Fruit fly (Drosophila melanogaster) whole organism: Measurements from ENCODE around the gene gammaTub37C.

ENCODE experiments used
- CG8478 ChIP-seq: fragments of >200 bp; optimal IDR thresholded peaks from 2 replicates; lab custom pipeline; 2018; ENCODE audit warnings: inconsistent platforms
- Dll ChIP-seq: fragments of >200 bp; optimal IDR thresholded peaks from 2 replicates; lab custom pipeline; 2017
- EcR ChIP-seq, 2 experiments: fragments of >200 bp; optimal IDR thresholded peaks; 2 replicates each; lab custom pipeline; 2017; ENCODE audit warnings: missing biosample characterization in 2 of 2, missing genetic modification characterization in 2 of 2, missing genetic modification reagents in 2 of 2
- pan ChIP-seq: fragments of >200 bp; optimal IDR thresholded peaks from 2 replicates; lab custom pipeline; 2017
- psq ChIP-seq: fragments of >200 bp; optimal IDR thresholded peaks from 2 replicates; lab custom pipeline; 2017
- usp ChIP-seq: fragments of >200 bp; optimal IDR thresholded peaks from 2 replicates; lab custom pipeline; 2017; ENCODE audit warnings: missing biosample characterization, missing genetic modification characterization, mixed read lengths

dm6 chr2L:19164933-19165813 is 20.4 kb downstream of the gammaTub37C start:
- TF ChIP-seq EcR (GFP tag; optimal IDR thresholded peaks at IDR 0.05; lab: Kevin White, UChicago), result no peak
- no peak for TF ChIP-seq psq (lab: Kevin White, UChicago)
- no peak for TF ChIP-seq CG8478 (lab: Kevin White, UChicago)
- TF ChIP-seq Dll (lab: Kevin White, UChicago), result no peak
- TF ChIP-seq usp, result no peak
- no peak for TF ChIP-seq pan (lab: Kevin White, UChicago)
